Worm (Caenorhabditis elegans) whole organism, L2 larva: ENCODE results near the gene pfd-1.

Source experiments
- F13H6.1 ChIP-seq: sonication (generic microtip); optimal IDR thresholded peaks from 2 replicates; lab custom pipeline; 2016; ENCODE audit warnings: missing genetic modification characterization, missing compliant biosample characterization
- ama-1 ChIP-seq: fragments of 150-350 bp; optimal IDR thresholded peaks from 2 replicates; lab custom pipeline; 2018; ENCODE audit warnings: inconsistent platforms
- blmp-1 ChIP-seq: sonication (generic microtip); optimal IDR thresholded peaks from 2 replicates; lab custom pipeline; 2017; ENCODE audit warnings: missing genetic modification characterization, mild to moderate bottlenecking, missing compliant biosample characterization, antibody characterized with exemption, moderate library complexity; ENCODE audit not compliant: insufficient read depth
- ceh-82 ChIP-seq: fragments of 150-350 bp; optimal IDR thresholded peaks from 2 replicates; lab custom pipeline; 2014; ENCODE audit warnings: missing biosample characterization, missing genetic modification characterization
- egl-27 ChIP-seq: sonication (generic microtip); optimal IDR thresholded peaks from 3 replicates; lab custom pipeline; 2017; ENCODE audit warnings: missing biosample characterization, missing genetic modification reagents, missing genetic modification characterization
- fos-1 ChIP-seq: fragments of 150-350 bp; optimal IDR thresholded peaks from 2 replicates; lab custom pipeline; 2014; ENCODE audit warnings: missing biosample characterization, missing genetic modification characterization
- mbf-1 ChIP-seq: sonication (generic microtip); optimal IDR thresholded peaks from 2 replicates; lab custom pipeline; 2017; ENCODE audit warnings: missing biosample characterization, missing genetic modification characterization
- nhr-237 ChIP-seq: fragments of 150-350 bp; optimal IDR thresholded peaks from 2 replicates; lab custom pipeline; 2014; ENCODE audit warnings: missing biosample characterization, missing genetic modification characterization
- nhr-25 ChIP-seq: fragments of 150-350 bp; sonication (generic microtip); optimal IDR thresholded peaks from 3 replicates; lab custom pipeline; 2014; ENCODE audit warnings: missing biosample characterization, missing genetic modification characterization
- sem-4 ChIP-seq: fragments of 150-350 bp; optimal IDR thresholded peaks from 2 replicates; lab custom pipeline; 2014; ENCODE audit warnings: missing biosample characterization, missing genetic modification reagents, missing genetic modification characterization
- unc-39 ChIP-seq: fragments of 150-350 bp; optimal IDR thresholded peaks from 2 replicates; lab custom pipeline; 2014; ENCODE audit warnings: missing biosample characterization, missing genetic modification characterization
- unc-62 ChIP-seq: fragments of 150-350 bp; optimal IDR thresholded peaks from 2 replicates; lab custom pipeline; 2014; ENCODE audit warnings: missing biosample characterization, missing genetic modification reagents, missing genetic modification characterization

DNA sequence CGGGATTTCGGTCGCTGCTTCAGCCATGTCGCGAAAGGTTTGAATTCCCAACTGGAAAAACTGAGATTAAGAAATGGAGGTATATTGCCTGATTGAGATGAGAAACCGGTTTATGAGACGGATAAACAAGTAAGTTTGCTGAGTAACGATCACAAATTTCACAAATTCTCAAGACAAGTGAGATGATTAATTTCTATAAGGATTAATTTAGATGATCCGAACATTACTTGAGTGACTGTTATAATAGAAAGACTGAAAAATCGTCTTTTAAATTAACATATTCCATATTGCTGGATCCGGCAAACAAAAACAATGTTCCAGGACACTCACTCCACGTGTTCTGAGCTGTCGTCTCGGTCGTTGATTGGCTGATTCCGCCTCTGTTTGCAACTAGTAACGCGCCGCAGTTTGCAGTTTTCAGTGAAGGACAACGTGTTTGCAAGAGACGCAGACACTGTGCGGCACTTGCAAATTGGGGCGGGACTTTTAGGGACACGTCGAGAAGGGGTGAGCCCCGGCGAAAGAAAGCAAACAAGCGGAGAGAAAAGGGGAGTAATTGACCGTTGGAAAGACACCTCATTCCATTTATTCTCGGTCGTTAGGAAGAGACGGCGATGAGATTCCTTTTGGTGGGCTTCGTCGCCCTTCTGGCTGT, 30.9 kb upstream of the pfd-1 start, which contains the start of the genes imp-2 and enpl-1:
- no peak for TF ChIP-seq ama-1 (lab: Kevin White, UChicago)
- TF ChIP-seq nhr-237 (tag; lab: Kevin White, UChicago): peak; percentile 21
- no peak for TF ChIP-seq ceh-82 (tag; lab: Kevin White, UChicago)
- TF ChIP-seq sem-4: peak; percentile 74
- peak; percentile 82 for TF ChIP-seq egl-27
- peak; percentile 78 for TF ChIP-seq nhr-25 (tag; lab: Kevin White, UChicago)
- no peak for TF ChIP-seq mbf-1 (tag; lab: Kevin White, UChicago)
- TF ChIP-seq unc-39 (tag; lab: Kevin White, UChicago): no peak
- peak; percentile 91 for TF ChIP-seq F13H6.1
- peak; percentile 10 for TF ChIP-seq blmp-1 (tag; lab: Kevin White, UChicago)
- no peak for TF ChIP-seq unc-62 (GFP tag; lab: Kevin White, UChicago)
- TF ChIP-seq fos-1 (tag; lab: Kevin White, UChicago): peak; percentile 86
